Worm (Caenorhabditis elegans) whole organism, L1 larva: ENCODE results near the gene ctsa-4.2.
A peak's percentile ranks its signal among the peaks of the same experiment; 100 is the strongest.

Experiments
- jun-1 ChIP-seq: fragments of 150-350 bp; optimal IDR thresholded peaks from 2 replicates; lab custom pipeline; 2014; ENCODE audit warnings: missing biosample characterization, missing genetic modification reagents, missing genetic modification characterization
- lir-3 ChIP-seq: sonication (generic microtip); optimal IDR thresholded peaks from 2 replicates; lab custom pipeline; 2016; ENCODE audit warnings: mild to moderate bottlenecking, missing genetic modification characterization, moderate library complexity, missing compliant biosample characterization; ENCODE audit not compliant: poor library complexity
- nhr-237 ChIP-seq: fragments of 150-350 bp; optimal IDR thresholded peaks from 2 replicates; lab custom pipeline; 2014; ENCODE audit warnings: missing biosample characterization, missing genetic modification characterization
- sox-4 ChIP-seq: sonication (generic microtip); optimal IDR thresholded peaks from 2 replicates; lab custom pipeline; 2016; ENCODE audit warnings: missing genetic modification characterization, missing compliant biosample characterization

DNA sequence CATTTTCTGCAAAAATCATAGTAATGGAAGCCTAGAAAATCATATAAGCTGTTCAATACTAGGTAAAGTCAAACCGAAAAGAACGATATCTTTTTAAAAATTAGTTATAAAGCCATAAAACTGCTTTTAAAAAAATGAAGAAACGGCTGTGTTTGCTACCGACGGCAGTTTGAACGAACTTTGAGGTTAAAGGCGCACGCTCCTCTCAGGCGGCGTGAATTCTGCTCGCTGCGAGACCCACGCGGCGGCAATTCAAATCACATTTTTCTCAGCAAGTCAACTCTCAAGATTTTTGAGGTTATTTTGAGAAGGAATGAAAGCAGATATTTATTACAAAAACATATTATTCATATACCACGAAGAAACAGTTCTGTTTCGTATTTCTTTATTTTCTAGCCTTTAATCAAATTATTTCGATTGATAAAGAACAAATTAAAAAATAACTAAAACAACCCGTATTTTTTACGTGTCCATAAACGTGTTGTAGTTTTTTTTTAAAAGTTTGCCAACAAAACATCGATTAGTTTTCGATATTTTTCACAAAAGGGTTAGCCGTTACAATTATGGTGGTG, 4.1 kb upstream of the ctsa-4.2 start, which contains the start of the genes mdh-2 and F20H11.4:
- TF ChIP-seq nhr-237 (tag; lab: Kevin White, UChicago) (peak; percentile 59), jun-1 (tag; lab: Kevin White, UChicago) (peak; percentile 63), lir-3 (tag; lab: Kevin White, UChicago) (peak; percentile 68), sox-4 (peak; percentile 31)
